Fruit fly (Drosophila melanogaster) whole organism, pupa: ENCODE results near the gene CG3703.

ENCODE experiments used
- CG10348 ChIP-seq: fragments of 200-800 bp; sonication (Bioruptor generic); IDR thresholded peaks from 2 replicates; pipeline ENCODE4 v1.3.6; 2022; ENCODE audit warnings: missing biosample characterization, missing genetic modification characterization
- CG12605 ChIP-seq: fragments of 200-800 bp; sonication (Bioruptor generic); IDR thresholded peaks from 2 replicates; pipeline ENCODE4 v1.3.6; 2022; ENCODE audit warnings: missing biosample characterization, missing genetic modification characterization
- CG13204 ChIP-seq: fragments of 200-800 bp; sonication (Bioruptor generic); optimal IDR thresholded peaks from 2 replicates; lab custom pipeline; 2018; ENCODE audit warnings: missing biosample characterization, mild to moderate bottlenecking, missing genetic modification characterization, moderate library complexity
- CG14655 ChIP-seq: fragments of 200-800 bp; sonication (Bioruptor generic); optimal IDR thresholded peaks from 3 replicates; lab custom pipeline; 2017; ENCODE audit warnings: mild to moderate bottlenecking, missing biosample characterization, missing genetic modification reagents, missing genetic modification characterization
- CG15710 ChIP-seq: fragments of 200-800 bp; sonication (Bioruptor generic); optimal IDR thresholded peaks from 2 replicates; lab custom pipeline; 2018; ENCODE audit warnings: missing biosample characterization, mild to moderate bottlenecking, missing genetic modification characterization, moderate library complexity
- CG17806 ChIP-seq: fragments of 200-800 bp; sonication (Bioruptor generic); optimal IDR thresholded peaks from 2 replicates; lab custom pipeline; 2018; ENCODE audit warnings: missing biosample characterization, mild to moderate bottlenecking, missing genetic modification characterization, moderate library complexity
- CG32121 ChIP-seq: fragments of 200-800 bp; sonication (Bioruptor generic); IDR thresholded peaks from 2 replicates; pipeline ENCODE4 v1.3.6; 2022; ENCODE audit warnings: missing biosample characterization, missing genetic modification characterization
- CG34367 ChIP-seq: fragments of 200-800 bp; sonication (Bioruptor generic); optimal IDR thresholded peaks from 2 replicates; lab custom pipeline; 2018; ENCODE audit warnings: missing biosample characterization, mild to moderate bottlenecking, missing genetic modification characterization
- CG4496 ChIP-seq: fragments of 200-800 bp; sonication (Bioruptor generic); IDR thresholded peaks from 3 replicates; pipeline ENCODE4 v1.3.6; 2022; ENCODE audit warnings: missing biosample characterization, missing genetic modification characterization
- CG8159 ChIP-seq: fragments of 200-800 bp; sonication (Bioruptor generic); optimal IDR thresholded peaks from 3 replicates; lab custom pipeline; 2018; ENCODE audit warnings: missing biosample characterization, mild to moderate bottlenecking, missing genetic modification characterization, moderate library complexity
- CG8301 ChIP-seq: fragments of 200-800 bp; sonication (Bioruptor generic); optimal IDR thresholded peaks from 2 replicates; lab custom pipeline; 2018; ENCODE audit warnings: missing biosample characterization, mild to moderate bottlenecking, missing genetic modification characterization
- CG9948 ChIP-seq: fragments of 200-800 bp; sonication (Bioruptor generic); optimal IDR thresholded peaks from 2 replicates; lab custom pipeline; 2018; ENCODE audit warnings: missing biosample characterization, mild to moderate bottlenecking, missing genetic modification characterization, moderate library complexity
- D1 ChIP-seq: fragments of 200-800 bp; sonication (Bioruptor generic); optimal IDR thresholded peaks from 2 replicates; lab custom pipeline; 2018; ENCODE audit warnings: missing biosample characterization, mild to moderate bottlenecking, missing genetic modification characterization, moderate library complexity
- EcR ChIP-seq: fragments of 200-800 bp; sonication (Bioruptor generic); optimal IDR thresholded peaks from 3 replicates; lab custom pipeline; 2019; ENCODE audit warnings: missing biosample characterization, missing genetic modification characterization, mild to moderate bottlenecking, moderate library complexity, missing genetic modification reagents
- Ets98B ChIP-seq: fragments of 200-800 bp; sonication (Bioruptor generic); IDR thresholded peaks from 2 replicates; pipeline ENCODE4 v1.3.6; 2022; ENCODE audit warnings: missing biosample characterization, missing genetic modification characterization
- Pif1A ChIP-seq: fragments of 200-800 bp; sonication (Bioruptor generic); optimal IDR thresholded peaks from 3 replicates; lab custom pipeline; 2016; ENCODE audit warnings: missing biosample characterization, missing genetic modification characterization
- Pif1B ChIP-seq: fragments of 200-800 bp; sonication (Bioruptor generic); optimal IDR thresholded peaks from 3 replicates; lab custom pipeline; 2016; ENCODE audit warnings: missing biosample characterization, missing genetic modification characterization
- Snoo ChIP-seq: fragments of 200-800 bp; sonication (Bioruptor generic); optimal IDR thresholded peaks from 3 replicates; lab custom pipeline; 2017; ENCODE audit warnings: missing biosample characterization, mild to moderate bottlenecking, missing genetic modification characterization, inconsistent platforms
- fd96Ca ChIP-seq: fragments of 200-800 bp; sonication (Bioruptor generic); IDR thresholded peaks from 3 replicates; pipeline ENCODE4 v1.3.6; 2022; ENCODE audit warnings: missing biosample characterization, missing genetic modification characterization
- gl ChIP-seq: fragments of 200-800 bp; sonication (Bioruptor generic); optimal IDR thresholded peaks from 2 replicates; lab custom pipeline; 2018; ENCODE audit warnings: missing biosample characterization, mild to moderate bottlenecking, missing genetic modification characterization
- rn ChIP-seq: fragments of 200-800 bp; sonication (Bioruptor generic); IDR thresholded peaks from 2 replicates; pipeline ENCODE4 v1.3.6; 2022; ENCODE audit warnings: missing biosample characterization, missing genetic modification characterization

CG3703 gene

dm6 chrX:953807-954206 lies 8.2 kb upstream of the CG3703 start:
- TF ChIP-seq CG17806 (tag; lab: Kevin White, UChicago): no peak
- TF ChIP-seq CG9948 (tag; lab: Kevin White, UChicago): no peak
- no peak for TF ChIP-seq CG15710

dm6 chrX:951800-952199 lies 6.2 kb upstream of the CG3703 start, which contains the start of gene CG3690:
Gene CG3690 (minus strand): TSS chrX:951900.
- no peak for TF ChIP-seq CG8301 (tag; lab: Kevin White, UChicago)
- TF ChIP-seq CG13204 (GFP tag; lab: Kevin White, UChicago): no peak
- TF ChIP-seq Pif1B (GFP tag; lab: Kevin White, UChicago): no peak
- no peak for TF ChIP-seq CG4496
- no peak for TF ChIP-seq CG8159 (tag; lab: Kevin White, UChicago)
- no peak for TF ChIP-seq CG17806 (tag; lab: Kevin White, UChicago)
- TF ChIP-seq D1 (tag; lab: Kevin White, UChicago): no peak
- TF ChIP-seq CG14655 (GFP tag; lab: Kevin White, UChicago): no peak
- TF ChIP-seq Snoo (tag; lab: Kevin White, UChicago): no peak
- TF ChIP-seq fd96Ca (GFP tag; lab: Robert Waterston, UW): no peak
- TF ChIP-seq Ets98B (GFP tag; lab: Robert Waterston, UW): no peak
- no peak for TF ChIP-seq CG10348 (GFP tag; lab: Robert Waterston, UW)
- TF ChIP-seq CG34367 (tag; lab: Kevin White, UChicago): no peak
- TF ChIP-seq EcR (GFP tag; lab: Kevin White, UChicago): no peak
- no peak for TF ChIP-seq CG12605
- no peak for TF ChIP-seq CG15710
- no peak for TF ChIP-seq Pif1A (GFP tag; lab: Kevin White, UChicago)
- TF ChIP-seq rn (GFP tag; lab: Robert Waterston, UW): no peak
- no peak for TF ChIP-seq CG32121

dm6 chrX:948285-948556 lies 2.6 kb upstream of the CG3703 start:
- TF ChIP-seq CG8301 (tag; lab: Kevin White, UChicago) (no peak), EcR (GFP tag; lab: Kevin White, UChicago) (no peak), gl (tag; lab: Kevin White, UChicago) (no peak), CG9948 (tag; lab: Kevin White, UChicago) (no peak), CG17806 (tag; lab: Kevin White, UChicago) (no peak), D1 (tag; lab: Kevin White, UChicago) (no peak), CG13204 (GFP tag; lab: Kevin White, UChicago) (no peak), Pif1B (GFP tag; lab: Kevin White, UChicago) (no peak), CG14655 (GFP tag; lab: Kevin White, UChicago) (no peak), CG4496 (no peak), CG34367 (tag; lab: Kevin White, UChicago) (no peak), Pif1A (GFP tag; lab: Kevin White, UChicago) (no peak), Snoo (tag; lab: Kevin White, UChicago) (no peak)

dm6 chrX:947450-948284 lies 2.1 kb upstream of the CG3703 start, which contains the start of gene CG3699:
Gene CG3699 (minus strand): TSS chrX:947500.
- TF ChIP-seq CG32121 (no peak), CG12605 (no peak), CG8159 (tag; lab: Kevin White, UChicago) (peak; percentile 64), CG8301 (tag; lab: Kevin White, UChicago) (peak; percentile 42), Snoo (tag; lab: Kevin White, UChicago) (peak; percentile 42), CG17806 (tag; lab: Kevin White, UChicago) (peak; percentile 7), CG9948 (tag; lab: Kevin White, UChicago) (peak; percentile 25), Pif1A (GFP tag; lab: Kevin White, UChicago) (peak; percentile 38), CG15710 (peak; percentile 60), D1 (tag; lab: Kevin White, UChicago) (no peak), CG13204 (GFP tag; lab: Kevin White, UChicago) (no peak), CG14655 (GFP tag; lab: Kevin White, UChicago) (no peak), Pif1B (GFP tag; lab: Kevin White, UChicago) (no peak), CG4496 (no peak), Ets98B (GFP tag; lab: Robert Waterston, UW) (no peak), EcR (GFP tag; lab: Kevin White, UChicago) (no peak), rn (GFP tag; lab: Robert Waterston, UW) (no peak), CG34367 (tag; lab: Kevin White, UChicago) (no peak)

- TF ChIP-seq CG14655 (GFP tag; lab: Kevin White, UChicago): no peak
- TF ChIP-seq fd96Ca (GFP tag; lab: Robert Waterston, UW): no peak
- TF ChIP-seq EcR (GFP tag; lab: Kevin White, UChicago): peak; percentile 73
- TF ChIP-seq Snoo (tag; lab: Kevin White, UChicago): no peak
- TF ChIP-seq CG12605: no peak
- TF ChIP-seq Pif1B (GFP tag; lab: Kevin White, UChicago): no peak
- TF ChIP-seq, all 21 proteins: peak for 1
Measured at dm6 chrX:946162-946561, 589 bp upstream of the CG3703 start.
